Worm (Caenorhabditis elegans) whole organism, L3 larva: ENCODE data around the gene R07E3.7.

Source experiments
- ama-1 ChIP-seq: fragments of 150-350 bp; optimal IDR thresholded peaks from 2 replicates; lab custom pipeline; 2018
- daf-12 ChIP-seq: fragments of 150-350 bp; optimal IDR thresholded peaks from 2 replicates; lab custom pipeline; 2014; ENCODE audit warnings: missing biosample characterization, missing genetic modification reagents, missing genetic modification characterization
- elt-1 ChIP-seq: fragments of 150-350 bp; optimal IDR thresholded peaks from 2 replicates; lab custom pipeline; 2014; ENCODE audit warnings: missing biosample characterization, missing genetic modification characterization
- elt-2 ChIP-seq: sonication (generic microtip); optimal IDR thresholded peaks from 2 replicates; lab custom pipeline; 2016; ENCODE audit warnings: missing genetic modification reagents, mild to moderate bottlenecking, missing genetic modification characterization, missing compliant biosample characterization
- elt-3 ChIP-seq, 3 experiments: fragments of 150-350 bp in 1 of 3; sonication (generic microtip) in 2 of 3; optimal IDR thresholded peaks; 2 replicates in 2 of 3; 4 replicates in 1 of 3; lab custom pipeline; 2014 to 2017; ENCODE audit warnings: missing biosample characterization in 3 of 3, missing genetic modification characterization in 3 of 3
- mml-1 ChIP-seq: fragments of 150-350 bp; sonication (generic microtip); optimal IDR thresholded peaks from 3 replicates; lab custom pipeline; 2014; ENCODE audit warnings: missing biosample characterization, missing genetic modification characterization
- nhr-237 ChIP-seq: fragments of 150-350 bp; optimal IDR thresholded peaks from 2 replicates; lab custom pipeline; 2014; ENCODE audit warnings: missing biosample characterization, missing genetic modification characterization
- zag-1 ChIP-seq: fragments of 150-350 bp; optimal IDR thresholded peaks from 2 replicates; lab custom pipeline; 2014; ENCODE audit warnings: missing biosample characterization, missing genetic modification characterization

DNA sequence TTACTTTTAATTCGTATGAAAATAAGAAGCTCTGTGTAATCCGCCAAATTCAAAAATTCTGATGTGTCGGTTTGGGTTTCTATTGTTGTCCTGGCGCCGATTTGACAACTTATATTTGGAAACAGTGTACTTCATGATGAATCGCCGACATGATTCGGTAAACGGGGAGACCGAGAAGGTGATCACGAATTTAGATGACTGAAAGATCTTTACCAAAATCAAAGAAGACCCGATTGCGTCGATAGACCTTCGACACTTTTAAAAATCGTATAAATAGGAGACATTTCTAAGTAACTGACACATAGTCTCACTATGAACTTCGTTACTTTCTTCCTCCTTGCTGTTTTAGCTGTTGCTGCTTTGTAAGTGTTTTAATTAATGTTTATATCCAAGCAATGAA lies 53.1 kb downstream of the R07E3.7 start, which contains the start of gene fip-5:
- no peak for TF ChIP-seq zag-1
- no peak for TF ChIP-seq nhr-237 (tag; lab: Kevin White, UChicago)
- no peak for TF ChIP-seq mml-1 (tag; lab: Kevin White, UChicago)
- peak; percentile 51 for TF ChIP-seq elt-1
- no peak for TF ChIP-seq ama-1 (lab: Kevin White, UChicago)
- no peak for TF ChIP-seq daf-12 (tag; lab: Kevin White, UChicago)
- TF ChIP-seq elt-3 (tag; optimal IDR thresholded peaks at IDR 0.05; lab: Kevin White, UChicago): no peak
- TF ChIP-seq elt-2 (tag; lab: Kevin White, UChicago): no peak
